Fruit fly (Drosophila melanogaster): ENCODE measurements around the gene CG32262.

The CG32262 gene

DNA sequence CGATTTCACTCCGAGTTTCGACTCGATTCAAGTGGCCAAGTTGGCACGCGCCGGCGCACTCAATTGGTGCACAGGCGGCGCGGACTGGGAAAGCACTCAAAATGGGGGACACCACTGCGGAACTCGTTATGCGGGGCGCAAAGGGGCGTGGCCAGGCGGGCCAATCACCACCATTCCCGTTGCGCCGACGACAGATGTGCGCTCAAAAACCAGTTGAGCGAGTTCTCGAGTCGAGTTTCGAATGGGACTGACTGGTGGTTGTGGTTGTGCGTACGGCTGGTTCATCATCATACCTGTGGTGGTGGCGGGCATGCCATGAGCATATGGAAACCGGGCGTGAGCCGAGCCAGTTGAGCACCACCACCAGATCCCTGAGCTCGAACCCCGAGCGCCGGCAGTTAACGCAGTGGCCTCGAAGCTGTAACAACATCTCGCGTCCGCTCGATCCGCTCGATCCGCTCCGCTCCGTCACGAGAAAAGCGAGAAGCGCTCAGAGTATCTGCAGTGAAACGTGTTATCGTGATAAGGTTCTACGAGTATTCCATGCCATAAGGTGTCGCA, 35.9 kb upstream of the CG32262 start, which contains the start of gene Awh (continued):
- TF ChIP-seq CG30403 (GFP tag; optimal IDR thresholded peaks at IDR 0.05) = no peak
- TF ChIP-seq dmrt11E (tag; optimal IDR thresholded peaks at IDR 0.05) = no peak
- TF ChIP-seq D19B (GFP tag; optimal IDR thresholded peaks at IDR 0.05) = no peak
- no peak for TF ChIP-seq CG8765 (GFP tag; IDR thresholded peaks at IDR 0.05)
- no peak for TF ChIP-seq CG8290 (GFP tag; optimal IDR thresholded peaks at IDR 0.05)
- no peak for TF ChIP-seq CG8290 (tag; optimal IDR thresholded peaks at IDR 0.05)
- no peak for TF ChIP-seq Awh (GFP tag; IDR thresholded peaks at IDR 0.05)
- no peak for TF ChIP-seq Rx (GFP tag; IDR thresholded peaks at IDR 0.05)
- no peak for TF ChIP-seq CG1233 (GFP tag; optimal IDR thresholded peaks at IDR 0.05)
- no peak for TF ChIP-seq pita (GFP tag; optimal IDR thresholded peaks at IDR 0.05)
- TF ChIP-seq gce (GFP tag; IDR thresholded peaks at IDR 0.05) = peak; percentile 31; the same call in 1 of the 3 replicates
- TF ChIP-seq CG7745 (tag; optimal IDR thresholded peaks at IDR 0.05) = no peak
- TF ChIP-seq CG10274 (GFP tag; optimal IDR thresholded peaks at IDR 0.05) = no peak
- TF ChIP-seq CG12744 (GFP tag; optimal IDR thresholded peaks at IDR 0.05) = no peak
- TF ChIP-seq Jarid2 (GFP tag; optimal IDR thresholded peaks at IDR 0.05) = peak; percentile 92
- TF ChIP-seq ems (GFP tag; optimal IDR thresholded peaks at IDR 0.05) = no peak
- TF ChIP-seq Stat92E (GFP tag; optimal IDR thresholded peaks at IDR 0.05) = no peak
- TF ChIP-seq disco-r (GFP tag; optimal IDR thresholded peaks at IDR 0.05) = no peak
- no peak for TF ChIP-seq CG14710 (tag; optimal IDR thresholded peaks at IDR 0.05)
- no peak for TF ChIP-seq Max (GFP tag; optimal IDR thresholded peaks at IDR 0.05)
- TF ChIP-seq Ssrp (tag; optimal IDR thresholded peaks at IDR 0.05) = no peak
- TF ChIP-seq Hr51 (GFP tag; optimal IDR thresholded peaks at IDR 0.05) = no peak
- peak; percentile 39; the same call in 1 of the 3 replicates for TF ChIP-seq otp (GFP tag; IDR thresholded peaks at IDR 0.05)
- TF ChIP-seq CG4617 (GFP tag; optimal IDR thresholded peaks at IDR 0.05; ENCODE audit: borderline replicate concordance) = no peak
- TF ChIP-seq ci (GFP tag; IDR thresholded peaks at IDR 0.05) = 0 out of 3 replicates have a peak, but pooled peaks have one; percentile 59
- TF ChIP-seq toy (GFP tag; IDR thresholded peaks at IDR 0.05) = no peak
- TF ChIP-seq CG17385 (GFP tag; optimal IDR thresholded peaks at IDR 0.05) = no peak
- TF ChIP-seq dimm (GFP tag; IDR thresholded peaks at IDR 0.05) = no peak
- no peak for TF ChIP-seq Ets97D (GFP tag; optimal IDR thresholded peaks at IDR 0.05)
- TF ChIP-seq CG1602 (GFP tag; optimal IDR thresholded peaks at IDR 0.05) = no peak
- no peak for TF ChIP-seq pnt (GFP tag; optimal IDR thresholded peaks at IDR 0.05)
- no peak for TF ChIP-seq CG13775 (GFP tag; optimal IDR thresholded peaks at IDR 0.05)
- no peak for TF ChIP-seq row (GFP tag; IDR thresholded peaks at IDR 0.05)
- no peak for TF ChIP-seq ara (GFP tag; IDR thresholded peaks at IDR 0.05)
- no peak for TF ChIP-seq cato (GFP tag; optimal IDR thresholded peaks at IDR 0.05; ENCODE audit: borderline replicate concordance)
- TF ChIP-seq shn (GFP tag; optimal IDR thresholded peaks at IDR 0.05) = no peak
- TF ChIP-seq crc (GFP tag; optimal IDR thresholded peaks at IDR 0.05) = no peak
- no peak for TF ChIP-seq Usf (GFP tag; optimal IDR thresholded peaks at IDR 0.05)
- no peak for TF ChIP-seq zen (tag; optimal IDR thresholded peaks at IDR 0.05)
- no peak for TF ChIP-seq ash1 (GFP tag; optimal IDR thresholded peaks at IDR 0.05)
- TF ChIP-seq Ets65A (GFP tag) = no peak
- TF ChIP-seq CG11504 (tag; optimal IDR thresholded peaks at IDR 0.05) = peak; percentile 1
- TF ChIP-seq CG33557 (GFP tag; optimal IDR thresholded peaks at IDR 0.05) = no peak
- TF ChIP-seq CoRest (tag; optimal IDR thresholded peaks at IDR 0.05) = no peak
- TF ChIP-seq crp (GFP tag; optimal IDR thresholded peaks at IDR 0.05) = no peak
- no peak for TF ChIP-seq Xrp1 (GFP tag; IDR thresholded peaks at IDR 0.05)
- TF ChIP-seq CG12219 (GFP tag; optimal IDR thresholded peaks at IDR 0.05) = no peak
- no peak for TF ChIP-seq CG16813 (GFP tag; IDR thresholded peaks at IDR 0.05; ENCODE audit: partially characterized antibody)
- no peak for TF ChIP-seq cas (GFP tag; IDR thresholded peaks at IDR 0.05)
- TF ChIP-seq ato (GFP tag; IDR thresholded peaks at IDR 0.05; ENCODE audit: partially characterized antibody) = 0 out of 2 replicates have a peak, but pooled peaks have one; percentile 15
- TF ChIP-seq Meics (GFP tag; optimal IDR thresholded peaks at IDR 0.05) = no peak
